Fruit fly (Drosophila melanogaster): Measurements from ENCODE around the gene CG14082.

- no peak for TF ChIP-seq psq (optimal IDR thresholded peaks at IDR 0.05)
- no peak for TF ChIP-seq Sin3A (optimal IDR thresholded peaks at IDR 0.05)
- no peak for TF ChIP-seq Myc (optimal IDR thresholded peaks at IDR 0.05)
Measured at dm6 chr3L:19140084-19141011, 1.6 kb upstream of the CG14082 start.

Measured in Kc167 (cell line).